Worm (Caenorhabditis elegans) whole organism, L3 larva: Measurements from ENCODE around the gene scrm-3.
"Not testable (repeated sequence)": the region's sequence is repeated elsewhere in the genome, so short reads cannot be mapped to it uniquely, and the experiment has no call there.

ENCODE experiments used
- R02D3.7 ChIP-seq: fragments of 150-350 bp; optimal IDR thresholded peaks from 2 replicates; lab custom pipeline; 2014; ENCODE audit warnings: missing biosample characterization, missing genetic modification characterization
- ZK546.5 ChIP-seq: sonication (generic microtip); optimal IDR thresholded peaks from 2 replicates; lab custom pipeline; 2017; ENCODE audit warnings: missing biosample characterization, missing genetic modification characterization
- aly-2 ChIP-seq: fragments of 150-350 bp; optimal IDR thresholded peaks from 2 replicates; lab custom pipeline; 2014; ENCODE audit warnings: missing biosample characterization, missing genetic modification characterization
- ama-1 ChIP-seq: fragments of 150-350 bp; optimal IDR thresholded peaks from 2 replicates; lab custom pipeline; 2018
- ceh-82 ChIP-seq: fragments of 150-350 bp; optimal IDR thresholded peaks from 2 replicates; lab custom pipeline; 2014; ENCODE audit warnings: missing biosample characterization, missing genetic modification characterization
- ceh-9 ChIP-seq: sonication (generic microtip); optimal IDR thresholded peaks from 2 replicates; lab custom pipeline; 2018; ENCODE audit warnings: missing biosample characterization, missing genetic modification characterization
- elt-1 ChIP-seq: fragments of 150-350 bp; optimal IDR thresholded peaks from 2 replicates; lab custom pipeline; 2014; ENCODE audit warnings: missing biosample characterization, missing genetic modification characterization
- elt-3 ChIP-seq, 3 experiments: fragments of 150-350 bp in 1 of 3; sonication (generic microtip) in 2 of 3; optimal IDR thresholded peaks; 2 replicates in 2 of 3; 4 replicates in 1 of 3; lab custom pipeline; 2014 to 2017; ENCODE audit warnings: missing biosample characterization in 3 of 3, missing genetic modification characterization in 3 of 3
- eor-1 ChIP-seq, 2 experiments: fragments of 150-350 bp; optimal IDR thresholded peaks; 2 replicates each; lab custom pipeline; 2014 to 2018; ENCODE audit warnings: missing biosample characterization in 2 of 2, missing genetic modification characterization in 2 of 2
- fkh-10 ChIP-seq: sonication (generic microtip); optimal IDR thresholded peaks from 2 replicates; lab custom pipeline; 2017; ENCODE audit warnings: missing biosample characterization, missing genetic modification reagents, missing genetic modification characterization
- fkh-2 ChIP-seq: fragments of 150-350 bp; optimal IDR thresholded peaks from 2 replicates; lab custom pipeline; 2014; ENCODE audit warnings: missing biosample characterization, missing genetic modification reagents, missing genetic modification characterization
- fos-1 ChIP-seq: fragments of 150-350 bp; optimal IDR thresholded peaks from 2 replicates; lab custom pipeline; 2014; ENCODE audit warnings: missing biosample characterization, missing genetic modification characterization
- hmg-11 ChIP-seq: sonication (generic microtip); optimal IDR thresholded peaks from 2 replicates; lab custom pipeline; 2016; ENCODE audit warnings: missing genetic modification characterization, missing compliant biosample characterization
- lin-15B ChIP-seq: fragments of 150-350 bp; optimal IDR thresholded peaks from 2 replicates; lab custom pipeline; 2014; ENCODE audit warnings: missing biosample characterization, missing genetic modification characterization
- lin-39 ChIP-seq: fragments of 150-350 bp; optimal IDR thresholded peaks from 2 replicates; lab custom pipeline; 2018; ENCODE audit warnings: missing biosample characterization, missing genetic modification reagents, missing genetic modification characterization
- lsy-12 ChIP-seq: sonication (generic microtip); optimal IDR thresholded peaks from 2 replicates; lab custom pipeline; 2016; ENCODE audit warnings: mild to moderate bottlenecking, missing genetic modification characterization, missing compliant biosample characterization
- mdl-1 ChIP-seq: fragments of 150-350 bp; optimal IDR thresholded peaks from 2 replicates; lab custom pipeline; 2014; ENCODE audit warnings: missing biosample characterization, missing genetic modification characterization
- mml-1 ChIP-seq: fragments of 150-350 bp; sonication (generic microtip); optimal IDR thresholded peaks from 3 replicates; lab custom pipeline; 2014; ENCODE audit warnings: missing biosample characterization, missing genetic modification characterization
- nhr-11 ChIP-seq: fragments of 150-350 bp; optimal IDR thresholded peaks from 2 replicates; lab custom pipeline; 2014; ENCODE audit warnings: missing biosample characterization, missing genetic modification characterization
- nhr-23 ChIP-seq: fragments of 150-350 bp; optimal IDR thresholded peaks from 2 replicates; lab custom pipeline; 2014; ENCODE audit warnings: missing biosample characterization, missing genetic modification reagents, missing genetic modification characterization
- nhr-237 ChIP-seq: fragments of 150-350 bp; optimal IDR thresholded peaks from 2 replicates; lab custom pipeline; 2014; ENCODE audit warnings: missing biosample characterization, missing genetic modification characterization
- nhr-25 ChIP-seq: sonication (generic microtip); optimal IDR thresholded peaks from 2 replicates; lab custom pipeline; 2017; ENCODE audit warnings: missing biosample characterization, missing genetic modification characterization
- nhr-28 ChIP-seq: fragments of 150-350 bp; optimal IDR thresholded peaks from 2 replicates; lab custom pipeline; 2014; ENCODE audit warnings: missing biosample characterization, missing genetic modification characterization
- nhr-43 ChIP-seq: sonication (generic microtip); optimal IDR thresholded peaks from 2 replicates; lab custom pipeline; 2016; ENCODE audit warnings: mild to moderate bottlenecking, missing genetic modification characterization, missing compliant biosample characterization; ENCODE audit not compliant: poor library complexity, severe bottlenecking
- nhr-67 ChIP-seq: fragments of 150-350 bp; optimal IDR thresholded peaks from 2 replicates; lab custom pipeline; 2014; ENCODE audit warnings: missing biosample characterization, missing genetic modification characterization
- nhr-76 ChIP-seq: fragments of 150-350 bp; sonication (generic microtip); optimal IDR thresholded peaks from 5 replicates; lab custom pipeline; 2014; ENCODE audit warnings: missing biosample characterization, missing genetic modification characterization
- nhr-77 ChIP-seq: fragments of 150-350 bp; optimal IDR thresholded peaks from 2 replicates; lab custom pipeline; 2014; ENCODE audit warnings: missing biosample characterization, missing genetic modification characterization
- pha-4 ChIP-seq: fragments of 150-350 bp; optimal IDR thresholded peaks from 2 replicates; lab custom pipeline; 2014; ENCODE audit warnings: missing biosample characterization, missing genetic modification reagents, missing genetic modification characterization
- pqm-1 ChIP-seq: fragments of 150-350 bp; optimal IDR thresholded peaks from 2 replicates; lab custom pipeline; 2017; ENCODE audit warnings: missing biosample characterization, missing genetic modification characterization, inconsistent platforms
- tbx-2 ChIP-seq: sonication (generic microtip); optimal IDR thresholded peaks from 2 replicates; lab custom pipeline; 2016; ENCODE audit warnings: mild to moderate bottlenecking, missing genetic modification characterization, missing compliant biosample characterization
- ztf-4 ChIP-seq: fragments of 150-350 bp; optimal IDR thresholded peaks from 2 replicates; lab custom pipeline; 2014; ENCODE audit warnings: missing biosample characterization, missing genetic modification characterization

scrm-3 gene

DNA sequence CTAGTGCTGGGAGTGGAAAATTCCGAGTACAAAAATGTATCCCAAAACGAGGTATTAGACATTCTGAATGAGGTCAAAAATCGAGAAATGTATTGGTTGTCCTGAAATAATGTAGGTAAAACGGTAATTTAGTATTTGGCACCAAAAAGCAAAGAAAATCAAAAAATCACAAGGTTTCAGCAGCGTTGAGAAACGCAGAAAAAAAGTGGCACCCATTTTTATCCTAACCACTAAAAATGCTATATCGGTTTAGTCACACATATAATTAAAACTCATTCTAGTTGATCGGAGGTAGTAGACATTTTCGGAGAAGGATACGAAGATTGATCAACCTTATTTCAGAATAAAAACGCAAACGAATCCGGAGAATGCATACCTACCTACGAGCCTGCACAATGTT, 15.7 kb upstream of the scrm-3 start, which contains the start of gene srx-121:
TSS of gene srx-121 (minus strand) at position 101 of the 400 bp plus-strand sequence.
- TF ChIP-seq eor-1 (tag; optimal IDR thresholded peaks at IDR 0.05; lab: Kevin White, UChicago): no peak
- no peak for TF ChIP-seq mdl-1 (tag; lab: Kevin White, UChicago)
- TF ChIP-seq hmg-11 (tag; lab: Kevin White, UChicago): no peak
- TF ChIP-seq ztf-4 (tag; lab: Kevin White, UChicago): no peak
- TF ChIP-seq nhr-11 (tag; lab: Kevin White, UChicago): no peak
- TF ChIP-seq pha-4: no peak
- no peak for TF ChIP-seq fkh-2 (tag; lab: Kevin White, UChicago)
- TF ChIP-seq nhr-25: no peak
- no peak for TF ChIP-seq elt-1
- TF ChIP-seq aly-2 (tag; lab: Kevin White, UChicago): no peak
- TF ChIP-seq nhr-237 (tag; lab: Kevin White, UChicago): no peak
- TF ChIP-seq lin-15B (tag; lab: Kevin White, UChicago): no peak
- TF ChIP-seq lin-39 (tag; lab: Kevin White, UChicago): no peak

DNA sequence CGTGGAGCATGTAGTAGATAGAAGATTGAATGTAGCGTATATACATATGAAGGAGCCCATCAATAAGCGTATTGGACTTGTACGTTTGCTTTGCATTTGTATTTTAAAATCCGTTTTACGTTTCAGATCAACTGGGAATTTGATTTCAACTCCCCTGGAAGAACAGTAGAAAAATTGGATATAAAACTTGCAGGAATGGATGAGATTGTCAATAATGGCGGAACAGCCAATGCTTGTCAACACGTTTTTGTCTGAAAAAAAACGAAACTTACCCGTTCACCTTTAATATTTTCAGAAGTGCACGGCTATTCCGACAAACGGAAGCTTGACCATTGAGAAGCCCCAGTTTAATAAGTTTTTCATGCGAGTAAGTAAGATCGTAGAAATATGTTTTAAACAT, 10.8 kb upstream of the scrm-3 start, which contains the start of gene C04E12.2:
TSS of gene C04E12.2 (plus strand) at position 301 of the 400 bp plus-strand sequence.
- TF ChIP-seq nhr-23, nhr-77, fkh-2 (tag; lab: Kevin White, UChicago): not testable (repeated sequence)

DNA sequence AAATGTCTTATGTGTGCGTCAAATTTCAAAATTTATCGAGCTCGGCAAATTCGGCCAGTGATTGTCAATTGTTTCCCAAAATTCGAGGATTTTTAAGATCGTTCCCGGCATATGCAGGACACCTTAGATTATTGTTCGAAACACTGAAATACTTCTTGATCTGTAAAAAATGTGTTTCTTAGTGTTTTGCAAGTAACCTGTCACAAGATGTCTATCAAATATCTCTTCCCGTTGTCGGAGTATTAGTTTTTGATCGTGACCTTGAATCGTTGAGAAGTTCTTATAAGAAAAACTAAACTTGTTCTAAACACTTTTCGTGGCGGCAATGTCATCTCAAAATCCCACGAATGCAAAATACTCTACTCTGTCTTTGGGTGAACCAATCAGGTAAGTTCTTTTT, 5.5 kb upstream of the scrm-3 start, which contains the start of gene C04E12.4:
TSS of gene C04E12.4 (plus strand) at position 301 of the 400 bp plus-strand sequence.
- TF ChIP-seq ztf-4 (tag; lab: Kevin White, UChicago) (no peak), mdl-1 (tag; lab: Kevin White, UChicago) (no peak), nhr-25 (peak; percentile 3)

DNA sequence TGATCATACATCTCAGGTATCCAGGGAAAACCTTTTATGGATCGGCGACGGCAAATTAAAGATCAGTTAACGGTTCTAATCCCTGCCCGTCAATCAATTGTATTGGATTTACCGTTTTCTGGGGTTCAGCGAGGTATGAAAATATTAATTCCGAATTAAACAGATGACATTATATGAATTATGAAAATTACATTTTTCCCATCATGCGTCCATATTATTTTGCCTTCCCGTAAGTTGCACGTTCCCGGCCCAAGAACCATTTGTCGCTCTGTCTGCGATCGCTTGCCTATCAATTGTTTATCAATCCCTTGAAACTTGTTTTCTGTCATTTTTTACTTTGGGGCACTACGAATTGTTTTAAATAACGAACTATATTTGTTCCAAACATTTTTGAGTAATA, 4.6 kb upstream of the scrm-3 start:
- TF ChIP-seq eor-1 (tag; optimal IDR thresholded peaks at IDR 0.05; lab: Kevin White, UChicago): no peak
- no peak for TF ChIP-seq mml-1 (tag; lab: Kevin White, UChicago)
- TF ChIP-seq ceh-9: no peak
- TF ChIP-seq nhr-67: no peak
- TF ChIP-seq R02D3.7 (tag; lab: Kevin White, UChicago): no peak
- TF ChIP-seq nhr-28 (tag; lab: Kevin White, UChicago): no peak
- no peak for TF ChIP-seq elt-3 (tag; optimal IDR thresholded peaks at IDR 0.05; lab: Kevin White, UChicago)
- no peak for TF ChIP-seq pqm-1 (tag; lab: Kevin White, UChicago)
- no peak for TF ChIP-seq ztf-4 (tag; lab: Kevin White, UChicago)
- TF ChIP-seq hmg-11 (tag; lab: Kevin White, UChicago): no peak
- no peak for TF ChIP-seq nhr-23 (tag; lab: Kevin White, UChicago)
- no peak for TF ChIP-seq ceh-82 (tag; lab: Kevin White, UChicago)
- TF ChIP-seq elt-1: no peak
- no peak for TF ChIP-seq fkh-10 (GFP tag; lab: Kevin White, UChicago)

DNA sequence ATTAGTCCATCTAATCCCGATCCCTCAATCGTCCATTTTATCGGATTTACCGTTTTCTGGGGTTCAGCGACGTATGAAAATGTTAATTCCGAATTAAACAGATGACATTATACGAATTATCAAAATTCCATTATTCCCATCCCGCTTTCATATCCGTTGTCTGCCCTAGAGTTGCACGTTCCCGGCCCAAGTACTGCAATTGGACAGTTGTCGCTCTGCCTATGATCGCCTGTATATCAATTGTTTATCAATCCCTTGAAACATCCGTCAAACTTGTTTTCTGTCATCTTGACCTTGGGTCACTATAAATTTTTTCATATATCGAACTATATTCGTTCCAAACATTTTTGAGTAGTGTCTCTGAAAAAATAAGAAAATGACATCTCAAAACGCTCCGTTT, 1.3 kb upstream of the scrm-3 start, which contains the start of gene C04E12.5:
TSS of gene C04E12.5 (plus strand) at position 301 of the 400 bp plus-strand sequence.
- TF ChIP-seq fos-1: no peak
- TF ChIP-seq elt-1: no peak
- no peak for TF ChIP-seq elt-3 (tag; optimal IDR thresholded peaks at IDR 0.05; lab: Kevin White, UChicago)
- no peak for TF ChIP-seq tbx-2
- TF ChIP-seq fkh-10 (GFP tag; lab: Kevin White, UChicago): no peak
- TF ChIP-seq mml-1 (tag; lab: Kevin White, UChicago): no peak
- no peak for TF ChIP-seq lsy-12 (tag; lab: Kevin White, UChicago)
- no peak for TF ChIP-seq nhr-43 (tag; lab: Kevin White, UChicago)
- TF ChIP-seq ZK546.5 (tag; lab: Kevin White, UChicago): no peak
- no peak for TF ChIP-seq ztf-4 (tag; lab: Kevin White, UChicago)
- no peak for TF ChIP-seq nhr-76
- TF ChIP-seq R02D3.7 (tag; lab: Kevin White, UChicago): no peak
- TF ChIP-seq, all 47 proteins: peak for 0

DNA sequence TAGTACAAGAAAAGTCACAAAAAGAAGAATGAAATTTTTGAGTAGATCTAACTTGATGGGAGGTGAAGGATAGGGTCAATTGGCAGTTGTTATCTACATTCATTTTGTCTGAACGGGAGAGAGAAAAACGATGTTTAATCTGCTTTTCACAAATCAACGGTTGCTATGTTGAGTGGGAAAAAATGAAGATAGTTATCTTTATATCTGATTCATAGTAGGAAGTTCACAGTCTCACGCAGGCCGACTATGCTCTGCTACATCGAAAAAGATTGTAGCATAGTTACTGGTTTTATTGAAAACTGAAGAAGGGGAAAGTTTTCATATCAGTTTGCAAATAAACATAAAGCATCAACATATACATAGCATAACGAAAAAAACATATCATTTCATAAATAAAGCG, 1.5 kb downstream of the scrm-3 start:
- TF ChIP-seq nhr-23 (tag; lab: Kevin White, UChicago) (peak; percentile 31), ama-1 (lab: Kevin White, UChicago) (no peak), elt-1 (peak; percentile 87)
